Fruit fly (Drosophila melanogaster) whole organism, pupa: ENCODE data around the gene stumps.

Experiments used
- CG12605 ChIP-seq: fragments of 200-800 bp; sonication (Bioruptor generic); IDR thresholded peaks from 2 replicates; pipeline ENCODE4 v1.3.6; 2022; ENCODE audit warnings: missing biosample characterization, missing genetic modification characterization
- CG15710 ChIP-seq: fragments of 200-800 bp; sonication (Bioruptor generic); optimal IDR thresholded peaks from 2 replicates; lab custom pipeline; 2018; ENCODE audit warnings: missing biosample characterization, mild to moderate bottlenecking, missing genetic modification characterization, moderate library complexity
- CG17806 ChIP-seq: fragments of 200-800 bp; sonication (Bioruptor generic); optimal IDR thresholded peaks from 2 replicates; lab custom pipeline; 2018; ENCODE audit warnings: missing biosample characterization, mild to moderate bottlenecking, missing genetic modification characterization, moderate library complexity
- CG4496 ChIP-seq: fragments of 200-800 bp; sonication (Bioruptor generic); IDR thresholded peaks from 3 replicates; pipeline ENCODE4 v1.3.6; 2022; ENCODE audit warnings: missing biosample characterization, missing genetic modification characterization
- CG8301 ChIP-seq: fragments of 200-800 bp; sonication (Bioruptor generic); optimal IDR thresholded peaks from 2 replicates; lab custom pipeline; 2018; ENCODE audit warnings: missing biosample characterization, mild to moderate bottlenecking, missing genetic modification characterization
- D1 ChIP-seq: fragments of 200-800 bp; sonication (Bioruptor generic); optimal IDR thresholded peaks from 2 replicates; lab custom pipeline; 2018; ENCODE audit warnings: missing biosample characterization, mild to moderate bottlenecking, missing genetic modification characterization, moderate library complexity
- EcR ChIP-seq: fragments of 200-800 bp; sonication (Bioruptor generic); optimal IDR thresholded peaks from 3 replicates; lab custom pipeline; 2019; ENCODE audit warnings: missing biosample characterization, missing genetic modification characterization, mild to moderate bottlenecking, moderate library complexity, missing genetic modification reagents
- gl ChIP-seq: fragments of 200-800 bp; sonication (Bioruptor generic); optimal IDR thresholded peaks from 2 replicates; lab custom pipeline; 2018; ENCODE audit warnings: missing biosample characterization, mild to moderate bottlenecking, missing genetic modification characterization
- rn ChIP-seq: fragments of 200-800 bp; sonication (Bioruptor generic); IDR thresholded peaks from 2 replicates; pipeline ENCODE4 v1.3.6; 2022; ENCODE audit warnings: missing biosample characterization, missing genetic modification characterization

DNA sequence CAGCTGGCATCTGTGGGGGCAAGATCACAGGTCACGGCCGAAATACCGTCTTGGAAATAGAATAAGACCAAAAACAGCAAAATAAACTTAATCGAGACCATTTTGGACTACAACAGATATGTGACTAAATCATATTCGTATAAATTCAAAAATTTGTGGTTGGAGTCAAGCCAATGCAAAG is 616 bp upstream of the stumps start, which contains the start of gene CG44094:
- TF ChIP-seq CG12605 (GFP tag; lab: Robert Waterston, UW) (no peak), CG4496 (GFP tag; lab: Robert Waterston, UW) (no peak), CG15710 (tag; lab: Kevin White, UChicago) (no peak), gl (tag; lab: Kevin White, UChicago) (no peak), CG8301 (no peak), CG17806 (tag; lab: Kevin White, UChicago) (no peak), D1 (tag; lab: Kevin White, UChicago) (no peak), rn (GFP tag; lab: Robert Waterston, UW) (no peak), EcR (no peak)
